Fruit fly (Drosophila melanogaster) whole organism, embryonic: Measurements from ENCODE around the gene CG34008.

Source experiments
- Adf1 ChIP-seq: fragments of 200-800 bp; sonication (Bioruptor generic); IDR thresholded peaks from 2 replicates; pipeline ENCODE4 v1.3.6; 2022; ENCODE audit warnings: missing biosample characterization, missing genetic modification characterization
- Aef1 ChIP-seq: fragments of 200-800 bp; sonication (Bioruptor generic); IDR thresholded peaks from 3 replicates; pipeline ENCODE4 v1.3.6; 2022; ENCODE audit warnings: missing biosample characterization, missing genetic modification characterization
- B-H1 ChIP-seq: fragments of 200-800 bp; sonication (Bioruptor generic); IDR thresholded peaks from 3 replicates; pipeline ENCODE4 v1.3.6; 2022; ENCODE audit warnings: missing biosample characterization, missing genetic modification characterization
- CG10654 ChIP-seq: fragments of 200-800 bp; sonication (Bioruptor generic); optimal IDR thresholded peaks from 2 replicates; lab custom pipeline; 2016; ENCODE audit warnings: missing biosample characterization, missing genetic modification characterization
- CG1233 ChIP-seq: fragments of 200-800 bp; sonication (Bioruptor generic); optimal IDR thresholded peaks from 4 replicates; lab custom pipeline; 2018; ENCODE audit warnings: missing biosample characterization, mild to moderate bottlenecking, missing genetic modification characterization
- CG13775 ChIP-seq: fragments of 200-800 bp; sonication (Bioruptor generic); optimal IDR thresholded peaks from 3 replicates; lab custom pipeline; 2017; ENCODE audit warnings: missing biosample characterization, mild to moderate bottlenecking, missing genetic modification characterization
- CG15696 ChIP-seq: fragments of 200-800 bp; sonication (Bioruptor generic); optimal IDR thresholded peaks from 2 replicates; lab custom pipeline; 2019; ENCODE audit warnings: missing biosample characterization, mild to moderate bottlenecking, missing genetic modification characterization, moderate library complexity
- CG17802 ChIP-seq: fragments of 200-800 bp; sonication (Bioruptor generic); optimal IDR thresholded peaks from 2 replicates; lab custom pipeline; 2018; ENCODE audit warnings: missing biosample characterization, mild to moderate bottlenecking, missing genetic modification characterization, moderate library complexity
- CG2129 ChIP-seq: fragments of 200-800 bp; sonication (Bioruptor generic); IDR thresholded peaks from 2 replicates; pipeline ENCODE4 v1.3.6; 2022; ENCODE audit warnings: missing biosample characterization, missing genetic modification characterization; ENCODE audit not compliant: partially characterized antibody
- CG3163 ChIP-seq: fragments of 200-800 bp; sonication (Bioruptor generic); optimal IDR thresholded peaks from 3 replicates; lab custom pipeline; 2016; ENCODE audit warnings: missing biosample characterization, missing genetic modification characterization
- CG32772 ChIP-seq: fragments of 200-800 bp; sonication (Bioruptor generic); IDR thresholded peaks from 2 replicates; pipeline ENCODE4 v1.3.6; 2022; ENCODE audit warnings: missing biosample characterization, missing genetic modification characterization
- CG3281 ChIP-seq: fragments of 200-800 bp; sonication (Bioruptor generic); optimal IDR thresholded peaks from 3 replicates; lab custom pipeline; 2017; ENCODE audit warnings: missing biosample characterization, mild to moderate bottlenecking, missing genetic modification characterization
- CG4328 ChIP-seq: fragments of 200-800 bp; sonication (Bioruptor generic); optimal IDR thresholded peaks from 3 replicates; lab custom pipeline; 2017; ENCODE audit warnings: missing biosample characterization, missing genetic modification reagents, missing genetic modification characterization
- CG6654 ChIP-seq: fragments of 200-800 bp; sonication (Bioruptor generic); optimal IDR thresholded peaks from 2 replicates; lab custom pipeline; 2017; ENCODE audit warnings: missing biosample characterization, mild to moderate bottlenecking, missing genetic modification characterization
- CG7372 ChIP-seq: fragments of 200-800 bp; sonication (Bioruptor generic); IDR thresholded peaks from 2 replicates; pipeline ENCODE4 v1.3.6; 2022; ENCODE audit warnings: missing biosample characterization, missing genetic modification characterization
- CG7963 ChIP-seq: fragments of 200-800 bp; sonication (Bioruptor generic); IDR thresholded peaks from 3 replicates; pipeline ENCODE4 v1.3.6; 2022; ENCODE audit warnings: missing biosample characterization, missing genetic modification characterization; ENCODE audit not compliant: partially characterized antibody
- CG9609 ChIP-seq: fragments of 200-800 bp; sonication (Bioruptor generic); optimal IDR thresholded peaks from 3 replicates; lab custom pipeline; 2016; ENCODE audit warnings: missing biosample characterization, missing genetic modification characterization
- CG9876 ChIP-seq: fragments of 200-800 bp; sonication (Bioruptor generic); optimal IDR thresholded peaks from 2 replicates; lab custom pipeline; 2016; ENCODE audit warnings: missing biosample characterization, missing genetic modification characterization
- CrebB ChIP-seq: fragments of 200-800 bp; sonication (Bioruptor generic); optimal IDR thresholded peaks from 3 replicates; lab custom pipeline; 2018; ENCODE audit warnings: missing biosample characterization, mild to moderate bottlenecking, missing genetic modification characterization
- Dad ChIP-seq: fragments of 200-800 bp; sonication (Bioruptor generic); optimal IDR thresholded peaks from 3 replicates; lab custom pipeline; 2016; ENCODE audit warnings: missing biosample characterization, missing genetic modification characterization
- Gsc ChIP-seq: fragments of 200-800 bp; sonication (Bioruptor generic); IDR thresholded peaks from 2 replicates; pipeline ENCODE4 v1.3.6; 2022; ENCODE audit warnings: missing biosample characterization, missing genetic modification characterization
- H2.0 ChIP-seq: fragments of 200-800 bp; sonication (Bioruptor generic); IDR thresholded peaks from 2 replicates; pipeline ENCODE4 v1.3.6; 2022; ENCODE audit warnings: missing biosample characterization, missing genetic modification characterization
- HLHmδ ChIP-seq: fragments of 200-800 bp; sonication (Bioruptor generic); optimal IDR thresholded peaks from 2 replicates; lab custom pipeline; 2018; ENCODE audit warnings: missing biosample characterization, mild to moderate bottlenecking, missing genetic modification characterization, moderate library complexity
- HmgD ChIP-seq: fragments of 200-800 bp; sonication (Bioruptor generic); optimal IDR thresholded peaks from 3 replicates; lab custom pipeline; 2016; ENCODE audit warnings: missing biosample characterization, missing genetic modification characterization
- NC2β ChIP-seq: fragments of 200-800 bp; sonication (Bioruptor generic); optimal IDR thresholded peaks from 2 replicates; lab custom pipeline; 2016; ENCODE audit warnings: missing biosample characterization, missing genetic modification characterization
- TFAM ChIP-seq: fragments of 200-800 bp; sonication (Bioruptor generic); optimal IDR thresholded peaks from 2 replicates; lab custom pipeline; 2017; ENCODE audit warnings: missing biosample characterization, missing genetic modification characterization, inconsistent platforms
- ab ChIP-seq: fragments of 200-800 bp; sonication (Bioruptor generic); optimal IDR thresholded peaks from 2 replicates; lab custom pipeline; 2016; ENCODE audit warnings: missing biosample characterization, missing genetic modification characterization
- ase ChIP-seq: fragments of 200-800 bp; sonication (Bioruptor generic); IDR thresholded peaks from 3 replicates; pipeline ENCODE4 v1.3.6; 2022; ENCODE audit warnings: missing biosample characterization, missing genetic modification characterization
- bcd ChIP-seq: fragments of 200-800 bp; sonication (Bioruptor generic); optimal IDR thresholded peaks from 2 replicates; lab custom pipeline; 2017; ENCODE audit warnings: missing biosample characterization, mild to moderate bottlenecking, missing genetic modification characterization
- bigmax ChIP-seq: fragments of 200-800 bp; sonication (Bioruptor generic); optimal IDR thresholded peaks from 2 replicates; lab custom pipeline; 2018; ENCODE audit warnings: missing biosample characterization, mild to moderate bottlenecking, missing genetic modification characterization
- emc ChIP-seq: fragments of 200-800 bp; sonication (Bioruptor generic); optimal IDR thresholded peaks from 2 replicates; lab custom pipeline; 2016; ENCODE audit warnings: missing biosample characterization, missing genetic modification characterization
- eyg ChIP-seq: fragments of 200-800 bp; sonication (Bioruptor generic); optimal IDR thresholded peaks from 3 replicates; lab custom pipeline; 2016; ENCODE audit warnings: missing biosample characterization, missing genetic modification characterization
- h ChIP-seq: fragments of >200 bp; optimal IDR thresholded peaks from 2 replicates; lab custom pipeline; 2017
- ham ChIP-seq: fragments of 200-800 bp; sonication (Bioruptor generic); IDR thresholded peaks from 2 replicates; pipeline ENCODE4 v1.3.6; 2022; ENCODE audit warnings: missing biosample characterization, missing genetic modification characterization
- hth ChIP-seq: fragments of >200 bp; optimal IDR thresholded peaks from 2 replicates; lab custom pipeline; 2017; ENCODE audit warnings: inconsistent platforms
- kay ChIP-seq: fragments of 200-800 bp; sonication (Bioruptor generic); optimal IDR thresholded peaks from 2 replicates; lab custom pipeline; 2016; ENCODE audit warnings: missing biosample characterization, missing genetic modification characterization
- lab ChIP-seq: fragments of 200-800 bp; sonication (Bioruptor generic); optimal IDR thresholded peaks from 3 replicates; lab custom pipeline; 2017; ENCODE audit warnings: missing biosample characterization, missing genetic modification characterization, mild to moderate bottlenecking, moderate library complexity, missing genetic modification reagents
- lmd ChIP-seq: fragments of 200-800 bp; sonication (Bioruptor generic); IDR thresholded peaks from 2 replicates; pipeline ENCODE4 v1.3.6; 2022; ENCODE audit warnings: missing biosample characterization, missing genetic modification characterization
- org-1 ChIP-seq: fragments of 200-800 bp; sonication (Bioruptor generic); optimal IDR thresholded peaks from 2 replicates; lab custom pipeline; 2017; ENCODE audit warnings: missing biosample characterization, missing genetic modification characterization
- p53 ChIP-seq: fragments of 200-800 bp; sonication (Bioruptor generic); optimal IDR thresholded peaks from 2 replicates; lab custom pipeline; 2016; ENCODE audit warnings: missing biosample characterization, missing genetic modification characterization
- prd ChIP-seq, 3 experiments: fragments of >200 bp in 2 of 3; fragments of 200-800 bp in 1 of 3; sonication (Bioruptor generic) in 1 of 3; optimal IDR thresholded peaks in 2 of 3; IDR thresholded peaks in 1 of 3; 2 replicates in 2 of 3; 3 replicates in 1 of 3; pipeline versions ENCODE4 v1.3.6 to Lab custom; 2017 to 2022; ENCODE audit warnings: missing biosample characterization in 1 of 3, missing genetic modification characterization in 1 of 3
- sens-2 ChIP-seq: fragments of 200-800 bp; sonication (Bioruptor generic); IDR thresholded peaks from 2 replicates; pipeline ENCODE4 v1.3.6; 2022; ENCODE audit warnings: missing biosample characterization, missing genetic modification characterization
- slbo ChIP-seq: fragments of 200-800 bp; sonication (Bioruptor generic); IDR thresholded peaks from 2 replicates; pipeline ENCODE4 v1.3.6; 2022; ENCODE audit warnings: missing biosample characterization, missing genetic modification characterization
- sna ChIP-seq: fragments of 200-800 bp; sonication (Bioruptor generic); IDR thresholded peaks from 2 replicates; pipeline ENCODE4 v1.3.6; 2022; ENCODE audit warnings: missing biosample characterization, missing genetic modification characterization; ENCODE audit not compliant: partially characterized antibody
- sr ChIP-seq: fragments of 200-800 bp; sonication (Bioruptor generic); IDR thresholded peaks from 3 replicates; pipeline ENCODE4 v1.3.6; 2022; ENCODE audit warnings: missing biosample characterization, missing genetic modification characterization
- tin ChIP-seq: fragments of 200-800 bp; sonication (Bioruptor generic); optimal IDR thresholded peaks from 3 replicates; lab custom pipeline; 2016; ENCODE audit warnings: missing biosample characterization, missing genetic modification characterization
- twi ChIP-seq: fragments of 200-800 bp; optimal IDR thresholded peaks from 2 replicates; lab custom pipeline; 2019; ENCODE audit warnings: missing biosample characterization, mild to moderate bottlenecking, missing genetic modification characterization, moderate library complexity
- vnd ChIP-seq: fragments of 200-800 bp; sonication (Bioruptor generic); IDR thresholded peaks from 3 replicates; pipeline ENCODE4 v1.3.6; 2022; ENCODE audit warnings: missing biosample characterization, missing genetic modification characterization; ENCODE audit not compliant: partially characterized antibody
- wek ChIP-seq: fragments of 200-800 bp; sonication (Bioruptor generic); optimal IDR thresholded peaks from 3 replicates; lab custom pipeline; 2018; ENCODE audit warnings: missing biosample characterization, mild to moderate bottlenecking, missing genetic modification characterization, moderate library complexity

The CG34008 gene

dm6 chr3R:20594194-20595144 lies 13.1 kb upstream of the CG34008 start (continued):
- no peak for TF ChIP-seq ham (GFP tag; lab: Robert Waterston, UW)
- TF ChIP-seq CG9609 (GFP tag; lab: Kevin White, UChicago) = no peak
- peak; percentile 87 for TF ChIP-seq lab (GFP tag; lab: Kevin White, UChicago)
- TF ChIP-seq ab (GFP tag; lab: Kevin White, UChicago) = no peak
- peak; percentile 58; the same call in 2 of the 3 replicates for TF ChIP-seq ase (GFP tag; lab: Robert Waterston, UW)
- TF ChIP-seq CG9876 (GFP tag; lab: Kevin White, UChicago) = no peak
- no peak for TF ChIP-seq Dad (GFP tag; lab: Kevin White, UChicago)
- TF ChIP-seq eyg (GFP tag; lab: Kevin White, UChicago) = no peak
- TF ChIP-seq bcd = peak; percentile 88
- no peak for TF ChIP-seq bigmax (GFP tag; lab: Kevin White, UChicago)
- TF ChIP-seq CG7963 (GFP tag; lab: Robert Waterston, UW) = no peak
- no peak for TF ChIP-seq p53 (GFP tag; lab: Kevin White, UChicago)
- no peak; the same call in 1 of the 2 replicates for TF ChIP-seq Adf1 (GFP tag; lab: Robert Waterston, UW)
- peak; percentile 31 for TF ChIP-seq TFAM
- TF ChIP-seq CG10654 (GFP tag; lab: Kevin White, UChicago) = peak; percentile 81
- peak; percentile 86 for TF ChIP-seq CG1233 (GFP tag; lab: Kevin White, UChicago)
- peak; percentile 43 for TF ChIP-seq kay
- TF ChIP-seq CG17802 = peak; percentile 47
- TF ChIP-seq Aef1 (GFP tag; lab: Robert Waterston, UW) = peak; percentile 74
- peak; percentile 10; the same call in 2 of the 3 replicates for TF ChIP-seq B-H1 (GFP tag; lab: Robert Waterston, UW)
- peak; percentile 83 for TF ChIP-seq CG4328 (GFP tag; lab: Kevin White, UChicago)
- TF ChIP-seq H2.0 (GFP tag; lab: Robert Waterston, UW) = peak; percentile 54
- peak; percentile 85 for TF ChIP-seq CG13775
- TF ChIP-seq HLHmδ (GFP tag; lab: Kevin White, UChicago) = peak; percentile 78
- no peak for TF ChIP-seq sr (GFP tag; lab: Robert Waterston, UW)
- TF ChIP-seq CG6654 = peak; percentile 68
- TF ChIP-seq hth (lab: Kevin White, UChicago) = no peak
- TF ChIP-seq Gsc (GFP tag; lab: Robert Waterston, UW) = no peak; the same call in 1 of the 2 replicates
- TF ChIP-seq sens-2 (GFP tag; lab: Robert Waterston, UW) = 0 out of 2 replicates have a peak, but pooled peaks have one; percentile 5
- no peak for TF ChIP-seq CG2129
- peak; percentile 86 for TF ChIP-seq org-1 (GFP tag; lab: Kevin White, UChicago)
- TF ChIP-seq slbo (GFP tag; lab: Robert Waterston, UW) = peak; percentile 76
- TF ChIP-seq CG3281 = peak; percentile 79
- TF ChIP-seq NC2β (GFP tag; lab: Kevin White, UChicago) = no peak
- TF ChIP-seq h (lab: Kevin White, UChicago) = no peak
- no peak for TF ChIP-seq vnd (GFP tag; lab: Robert Waterston, UW)
- TF ChIP-seq CG7372 (GFP tag; lab: Robert Waterston, UW) = peak; percentile 63
- peak; percentile 85 for TF ChIP-seq tin (GFP tag; lab: Kevin White, UChicago)
- TF ChIP-seq twi = peak; percentile 81
- peak; percentile 89 for TF ChIP-seq lmd (GFP tag; lab: Robert Waterston, UW)
- no peak for TF ChIP-seq CrebB (tag; lab: Kevin White, UChicago)
- no peak for TF ChIP-seq sna (GFP tag; lab: Robert Waterston, UW)
- TF ChIP-seq CG15696 (tag; lab: Kevin White, UChicago) = peak; percentile 96
- TF ChIP-seq CG3163 (GFP tag; lab: Kevin White, UChicago) = no peak
- TF ChIP-seq emc = no peak
- TF ChIP-seq wek = no peak
- no peak for TF ChIP-seq prd (optimal IDR thresholded peaks at IDR 0.05; lab: Kevin White, UChicago)
- peak; percentile 86 for TF ChIP-seq prd (GFP tag; IDR thresholded peaks at IDR 0.05; lab: Robert Waterston, UW)
- TF ChIP-seq HmgD = no peak
- peak; percentile 85 for TF ChIP-seq CG32772 (GFP tag; lab: Robert Waterston, UW)
